Worm (Caenorhabditis elegans) whole organism, young adult: ENCODE results near the gene abf-6.

Experiments used
- F52B5.7 ChIP-seq: sonication (generic microtip); optimal IDR thresholded peaks from 2 replicates; lab custom pipeline; 2016; ENCODE audit warnings: mild to moderate bottlenecking, missing genetic modification characterization, missing compliant biosample characterization
- Y56A3A.18 ChIP-seq: fragments of 200-800 bp; sonication (Bioruptor generic); IDR thresholded peaks from 2 replicates; pipeline ENCODE4 v1.3.6; 2022; ENCODE audit warnings: missing genetic modification reagents, missing genetic modification characterization, missing compliant biosample characterization
- attf-5 ChIP-seq: fragments of 200-800 bp; sonication (Bioruptor generic); optimal IDR thresholded peaks from 2 replicates; lab custom pipeline; 2018; ENCODE audit warnings: mild to moderate bottlenecking, missing genetic modification characterization, missing compliant biosample characterization
- dox-1 ChIP-seq: fragments of 200-800 bp; sonication (Bioruptor generic); IDR thresholded peaks from 2 replicates; pipeline ENCODE4 v1.3.6; 2022; ENCODE audit warnings: missing genetic modification reagents, missing genetic modification characterization, missing compliant biosample characterization
- dpl-1 ChIP-seq: fragments of 150-350 bp; optimal IDR thresholded peaks from 2 replicates; lab custom pipeline; 2014; ENCODE audit warnings: missing biosample characterization, missing genetic modification reagents, missing genetic modification characterization
- egrh-3 ChIP-seq: fragments of 200-800 bp; sonication (Bioruptor generic); IDR thresholded peaks from 2 replicates; pipeline ENCODE4 v1.3.6; 2022; ENCODE audit warnings: missing genetic modification reagents, missing genetic modification characterization, missing compliant biosample characterization
- nfya-1 ChIP-seq: sonication (generic microtip); optimal IDR thresholded peaks from 2 replicates; lab custom pipeline; 2017; ENCODE audit warnings: antibody characterized with exemption, missing compliant biosample characterization, missing genetic modification characterization, borderline replicate concordance; ENCODE audit not compliant: insufficient read depth

DNA sequence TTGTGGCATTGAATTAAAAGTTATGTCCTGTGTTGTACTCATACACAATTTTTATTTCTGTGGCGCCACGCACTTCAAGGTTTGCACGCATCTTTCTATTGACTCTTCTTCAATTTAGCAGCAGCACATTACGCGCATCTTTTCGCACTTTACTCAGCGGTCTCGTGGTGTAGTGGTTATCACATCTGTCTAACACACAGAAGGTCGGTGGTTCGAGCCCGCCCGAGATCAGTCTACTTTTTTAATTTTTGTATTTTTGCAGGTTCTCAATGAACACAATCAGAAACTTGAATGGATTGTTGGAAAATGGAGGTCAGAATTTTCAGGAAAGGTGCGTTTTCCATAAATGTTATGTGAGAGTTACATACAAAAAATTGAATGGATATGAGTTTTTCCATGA lies 49.6 kb downstream of the abf-6 start:
- no peak for TF ChIP-seq Y56A3A.18 (GFP tag; lab: Robert Waterston, UW)
- no peak for TF ChIP-seq nfya-1 (tag; lab: Kevin White, UChicago)
- peak; percentile 42 for TF ChIP-seq F52B5.7
- no peak for TF ChIP-seq dpl-1 (GFP tag; lab: Kevin White, UChicago)
- TF ChIP-seq attf-5 (GFP tag; lab: Kevin White, UChicago) = no peak
- 0 out of 2 replicates have a peak, but pooled peaks have one; percentile 21 for TF ChIP-seq egrh-3
- peak; percentile 76 for TF ChIP-seq dox-1 (GFP tag; lab: Robert Waterston, UW)
